Worm (Caenorhabditis elegans) whole organism, L1 larva: ENCODE measurements around the gene T23D5.8.

Source experiments
- ceh-63 ChIP-seq: fragments of 200-800 bp; sonication (Bioruptor generic); optimal IDR thresholded peaks from 2 replicates; lab custom pipeline; 2018; ENCODE audit warnings: mild to moderate bottlenecking, missing genetic modification characterization, missing compliant biosample characterization
- ceh-8 ChIP-seq: fragments of 200-800 bp; sonication (Bioruptor generic); optimal IDR thresholded peaks from 2 replicates; lab custom pipeline; 2018; ENCODE audit warnings: mild to moderate bottlenecking, missing genetic modification characterization, moderate library complexity, missing compliant biosample characterization
- ceh-82 ChIP-seq, 3 experiments: fragments of 150-350 bp in 1 of 3; sonication (generic microtip) in 2 of 3; optimal IDR thresholded peaks; 2 replicates each; lab custom pipeline; 2014 to 2017; ENCODE audit warnings: missing biosample characterization in 3 of 3, missing genetic modification characterization in 3 of 3
- ces-1 ChIP-seq: fragments of 150-350 bp; optimal IDR thresholded peaks from 2 replicates; lab custom pipeline; 2014; ENCODE audit warnings: missing biosample characterization, missing genetic modification reagents, missing genetic modification characterization
- dpl-1 ChIP-seq, 3 experiments: fragments of 150-350 bp in 2 of 3; sonication (generic microtip) in 1 of 3; optimal IDR thresholded peaks; 2 replicates each; lab custom pipeline; 2014 to 2017; ENCODE audit warnings: missing biosample characterization in 3 of 3, missing genetic modification characterization in 3 of 3, missing genetic modification reagents in 3 of 3
- dsc-1 ChIP-seq: sonication (generic microtip); optimal IDR thresholded peaks from 2 replicates; lab custom pipeline; 2016; ENCODE audit warnings: mild to moderate bottlenecking, missing genetic modification characterization, missing compliant biosample characterization
- efl-1 ChIP-seq, 4 experiments: fragments of 150-350 bp; optimal IDR thresholded peaks in 3 of 4; peaks in 1 of 4; 1 replicate in 1 of 4; 2 replicates in 3 of 4; lab custom pipeline; 2014; ENCODE audit warnings: missing biosample characterization in 2 of 4, missing genetic modification characterization in 2 of 4, missing genetic modification reagents in 2 of 4
- elt-2 ChIP-seq: sonication (generic microtip); optimal IDR thresholded peaks from 2 replicates; lab custom pipeline; 2016; ENCODE audit warnings: missing genetic modification characterization, mild to moderate bottlenecking, inconsistent platforms, missing compliant biosample characterization, missing genetic modification reagents
- elt-3 ChIP-seq, 6 experiments: fragments of 150-350 bp in 1 of 6; sonication (generic microtip); optimal IDR thresholded peaks; 2 replicates each; lab custom pipeline; 2017 to 2018; ENCODE audit warnings: missing biosample characterization in 6 of 6, missing genetic modification characterization in 6 of 6, inconsistent platforms in 1 of 6
- fkh-8 ChIP-seq: sonication (generic microtip); optimal IDR thresholded peaks from 2 replicates; lab custom pipeline; 2016; ENCODE audit warnings: mild to moderate bottlenecking, missing genetic modification characterization, missing compliant biosample characterization
- grh-1 ChIP-seq: fragments of 200-800 bp; sonication (Bioruptor generic); IDR thresholded peaks from 2 replicates; pipeline ENCODE4 v1.3.6; 2022; ENCODE audit warnings: missing genetic modification reagents, missing genetic modification characterization, missing compliant biosample characterization
- hlh-17 ChIP-seq: fragments of 200-800 bp; sonication (Bioruptor generic); optimal IDR thresholded peaks from 2 replicates; lab custom pipeline; 2018; ENCODE audit warnings: missing genetic modification characterization, mild to moderate bottlenecking, missing compliant biosample characterization, moderate library complexity, borderline replicate concordance
- hlh-4 ChIP-seq: sonication (generic microtip); optimal IDR thresholded peaks from 2 replicates; lab custom pipeline; 2016; ENCODE audit warnings: mild to moderate bottlenecking, missing genetic modification characterization, missing compliant biosample characterization
- isw-1 ChIP-seq: fragments of 200-800 bp; sonication (Bioruptor generic); IDR thresholded peaks from 2 replicates; pipeline ENCODE4 v1.3.6; 2022; ENCODE audit warnings: missing genetic modification characterization, missing compliant biosample characterization
- jun-1 ChIP-seq: fragments of 150-350 bp; optimal IDR thresholded peaks from 2 replicates; lab custom pipeline; 2014; ENCODE audit warnings: missing biosample characterization, missing genetic modification reagents, missing genetic modification characterization
- lin-14 ChIP-seq: fragments of 200-800 bp; sonication (Bioruptor generic); optimal IDR thresholded peaks from 2 replicates; lab custom pipeline; 2018; ENCODE audit warnings: mild to moderate bottlenecking, missing genetic modification characterization, moderate library complexity, missing compliant biosample characterization
- lin-15B ChIP-seq: fragments of 150-350 bp; sonication (generic microtip); optimal IDR thresholded peaks from 3 replicates; lab custom pipeline; 2014; ENCODE audit warnings: missing biosample characterization, missing genetic modification characterization
- lin-35 ChIP-seq, 2 experiments: fragments of 150-350 bp; optimal IDR thresholded peaks; 2 replicates each; lab custom pipeline; 2014; ENCODE audit warnings: missing biosample characterization in 2 of 2, missing genetic modification characterization in 2 of 2, missing genetic modification reagents in 2 of 2
- lir-3 ChIP-seq: sonication (generic microtip); optimal IDR thresholded peaks from 2 replicates; lab custom pipeline; 2016; ENCODE audit warnings: mild to moderate bottlenecking, missing genetic modification characterization, moderate library complexity, missing compliant biosample characterization; ENCODE audit not compliant: poor library complexity
- lsy-2 ChIP-seq, 2 experiments: fragments of 150-350 bp; optimal IDR thresholded peaks; 2 replicates each; lab custom pipeline; 2014; ENCODE audit warnings: missing biosample characterization in 2 of 2, missing genetic modification characterization in 2 of 2
- mab-9 ChIP-seq: fragments of 200-800 bp; sonication (Bioruptor generic); IDR thresholded peaks from 2 replicates; pipeline ENCODE4 v1.3.6; 2022; ENCODE audit warnings: missing genetic modification reagents, missing genetic modification characterization, missing compliant biosample characterization
- mef-2 ChIP-seq: fragments of 150-350 bp; optimal IDR thresholded peaks from 2 replicates; lab custom pipeline; 2014; ENCODE audit warnings: missing biosample characterization, missing genetic modification characterization
- mep-1 ChIP-seq: fragments of 150-350 bp; optimal IDR thresholded peaks from 2 replicates; lab custom pipeline; 2014; ENCODE audit warnings: missing biosample characterization, missing genetic modification characterization
- nhr-11 ChIP-seq: fragments of 150-350 bp; optimal IDR thresholded peaks from 2 replicates; lab custom pipeline; 2014; ENCODE audit warnings: missing biosample characterization, missing genetic modification characterization
- nhr-12 ChIP-seq: sonication (generic microtip); optimal IDR thresholded peaks from 2 replicates; lab custom pipeline; 2017; ENCODE audit warnings: missing biosample characterization, missing genetic modification characterization
- nhr-71 ChIP-seq: sonication (generic microtip); optimal IDR thresholded peaks from 2 replicates; lab custom pipeline; 2016; ENCODE audit warnings: mild to moderate bottlenecking, missing genetic modification characterization, moderate library complexity, missing compliant biosample characterization
- nhr-77 ChIP-seq: fragments of 150-350 bp; optimal IDR thresholded peaks from 2 replicates; lab custom pipeline; 2014; ENCODE audit warnings: missing biosample characterization, missing genetic modification characterization
- nhr-85 ChIP-seq: sonication (generic microtip); peaks from one replicate; lab custom pipeline; 2016; ENCODE audit warnings: missing genetic modification characterization, inconsistent platforms, missing compliant biosample characterization
- pax-3 ChIP-seq: fragments of 200-800 bp; sonication (Bioruptor generic); optimal IDR thresholded peaks from 2 replicates; lab custom pipeline; 2018; ENCODE audit warnings: mild to moderate bottlenecking, missing genetic modification characterization, moderate library complexity, missing compliant biosample characterization
- rnt-1 ChIP-seq: sonication (generic microtip); optimal IDR thresholded peaks from 2 replicates; lab custom pipeline; 2016; ENCODE audit warnings: mild to moderate bottlenecking, missing genetic modification characterization, moderate library complexity, missing compliant biosample characterization
- snpc-4 ChIP-seq: fragments of 150-350 bp; optimal IDR thresholded peaks from 2 replicates; lab custom pipeline; 2014; ENCODE audit warnings: missing biosample characterization, missing genetic modification characterization
- snu-23 ChIP-seq: sonication (generic microtip); optimal IDR thresholded peaks from 2 replicates; lab custom pipeline; 2016; ENCODE audit warnings: missing genetic modification characterization, missing compliant biosample characterization
- sox-4 ChIP-seq: sonication (generic microtip); optimal IDR thresholded peaks from 2 replicates; lab custom pipeline; 2016; ENCODE audit warnings: missing genetic modification characterization, missing compliant biosample characterization
- sptf-1 ChIP-seq: fragments of 150-350 bp; optimal IDR thresholded peaks from 2 replicates; lab custom pipeline; 2014; ENCODE audit warnings: missing biosample characterization, missing genetic modification characterization
- swsn-7 ChIP-seq: sonication (generic microtip); optimal IDR thresholded peaks from 2 replicates; lab custom pipeline; 2016; ENCODE audit warnings: missing genetic modification characterization, missing compliant biosample characterization
- tlp-1 ChIP-seq: fragments of 150-350 bp; optimal IDR thresholded peaks from 2 replicates; lab custom pipeline; 2014; ENCODE audit warnings: missing biosample characterization, missing genetic modification characterization
- vab-15 ChIP-seq: sonication (generic microtip); optimal IDR thresholded peaks from 2 replicates; lab custom pipeline; 2017; ENCODE audit warnings: missing genotype, mild to moderate bottlenecking, missing genetic modification characterization, missing compliant biosample characterization
- zag-1 ChIP-seq: fragments of 150-350 bp; optimal IDR thresholded peaks from 2 replicates; lab custom pipeline; 2014; ENCODE audit warnings: missing biosample characterization, missing genetic modification characterization
- zip-4 ChIP-seq: fragments of 200-800 bp; sonication (Bioruptor generic); optimal IDR thresholded peaks from 2 replicates; lab custom pipeline; 2018; ENCODE audit warnings: mild to moderate bottlenecking, missing genetic modification characterization, moderate library complexity, missing compliant biosample characterization
- ztf-11 ChIP-seq, 2 experiments: sonication (generic microtip); optimal IDR thresholded peaks; 2 replicates each; lab custom pipeline; 2016 to 2017; ENCODE audit warnings: missing genetic modification characterization in 2 of 2, missing biosample characterization in 1 of 2, missing compliant biosample characterization in 1 of 2

T23D5.8 gene

ce11 chrV:15726610-15727009 lies 21.6 kb downstream of the T23D5.8 start, which contains the start of the genes irld-57 and sfxn-1.3:
irld-57 (minus strand) TSS chrV:15726710.
sfxn-1.3 (plus strand) TSS chrV:15726841.
- TF ChIP-seq nhr-11 (no peak), ceh-82 (tag; optimal IDR thresholded peaks at IDR 0.05; lab: Kevin White, UChicago) (no peak), sptf-1 (no peak), grh-1 (GFP tag; lab: Robert Waterston, UW) (no peak), jun-1 (no peak), elt-2 (tag; lab: Kevin White, UChicago) (no peak), nhr-71 (tag; lab: Kevin White, UChicago) (no peak), zip-4 (GFP tag; lab: Kevin White, UChicago) (no peak), ceh-63 (no peak), dsc-1 (tag; lab: Kevin White, UChicago) (no peak), tlp-1 (no peak), dpl-1 (GFP tag; optimal IDR thresholded peaks at IDR 0.05; lab: Kevin White, UChicago) (no peak)
- TF ChIP-seq, all 84 proteins: peak for 0

- TF ChIP-seq lsy-2 (tag; optimal IDR thresholded peaks at IDR 0.05; lab: Kevin White, UChicago) = no peak
- no peak for TF ChIP-seq pax-3 (tag; lab: Kevin White, UChicago)
- no peak for TF ChIP-seq snu-23 (GFP tag; lab: Kevin White, UChicago)
- no peak for TF ChIP-seq snpc-4 (tag; lab: Kevin White, UChicago)
- no peak for TF ChIP-seq elt-2 (tag; lab: Kevin White, UChicago)
- TF ChIP-seq ceh-8 (GFP tag; lab: Kevin White, UChicago) = no peak
- TF ChIP-seq lin-14 (GFP tag; lab: Kevin White, UChicago) = no peak
- no peak for TF ChIP-seq nhr-85 (tag; lab: Kevin White, UChicago)
- no peak for TF ChIP-seq elt-3 (tag; optimal IDR thresholded peaks at IDR 0.05; lab: Kevin White, UChicago)
- no peak for TF ChIP-seq mab-9 (GFP tag; lab: Robert Waterston, UW)
- no peak for TF ChIP-seq dpl-1 (GFP tag; optimal IDR thresholded peaks at IDR 0.05; lab: Kevin White, UChicago)
- no peak for TF ChIP-seq rnt-1 (tag; lab: Kevin White, UChicago)
- no peak for TF ChIP-seq mef-2 (tag; lab: Kevin White, UChicago)
- no peak for TF ChIP-seq ztf-11 (tag; optimal IDR thresholded peaks at IDR 0.05; lab: Kevin White, UChicago)
- TF ChIP-seq dsc-1 (tag; lab: Kevin White, UChicago) = no peak
- TF ChIP-seq nhr-77 (tag; lab: Kevin White, UChicago) = no peak
Measured at ce11 chrV:15721888-15722287, 26.4 kb downstream of the T23D5.8 start, which contains the start of gene srh-140. srh-140 (plus strand) TSS chrV:15722188.

ce11 chrV:15721431-15721830 lies 26.8 kb downstream of the T23D5.8 start:
- no peak for TF ChIP-seq nhr-12 (tag; lab: Kevin White, UChicago)
- TF ChIP-seq mab-9 (GFP tag; lab: Robert Waterston, UW) = no peak
- no peak for TF ChIP-seq dsc-1 (tag; lab: Kevin White, UChicago)
- no peak for TF ChIP-seq snpc-4 (tag; lab: Kevin White, UChicago)
- no peak for TF ChIP-seq zag-1 (tag; lab: Kevin White, UChicago)
- no peak for TF ChIP-seq isw-1
- peak; percentile 95 for TF ChIP-seq hlh-4 (tag; lab: Kevin White, UChicago)
- TF ChIP-seq sptf-1 = no peak

ce11 chrV:15719570-15719969 lies 28.7 kb downstream of the T23D5.8 start, which contains the start of gene Y6E2A.7:
Y6E2A.7 (plus strand) TSS chrV:15719870.
- TF ChIP-seq lin-14 (GFP tag; lab: Kevin White, UChicago) (no peak), swsn-7 (tag; lab: Kevin White, UChicago) (no peak), ces-1 (GFP tag; lab: Kevin White, UChicago) (no peak), sptf-1 (no peak), efl-1 (optimal IDR thresholded peaks at IDR 0.05; lab: Kevin White, UChicago) (no peak), efl-1 (GFP tag; optimal IDR thresholded peaks at IDR 0.05 in 1 of 2; lab: Kevin White, UChicago) (no peak), mep-1 (tag; lab: Kevin White, UChicago) (no peak), fkh-8 (tag; lab: Kevin White, UChicago) (no peak), lin-35 (GFP tag; optimal IDR thresholded peaks at IDR 0.05; lab: Kevin White, UChicago) (no peak), sox-4 (tag; lab: Kevin White, UChicago) (no peak), dpl-1 (GFP tag; optimal IDR thresholded peaks at IDR 0.05; lab: Kevin White, UChicago) (no peak), lir-3 (tag; lab: Kevin White, UChicago) (no peak), vab-15 (no peak), lin-15B (no peak), ceh-63 (no peak), hlh-17 (GFP tag; lab: Kevin White, UChicago) (no peak)
